Fruit fly (Drosophila melanogaster) whole organism, adult: ENCODE data around the gene CG12986.

ENCODE experiments used
- CG1620 ChIP-seq: fragments of 200-800 bp; sonication (Bioruptor generic); optimal IDR thresholded peaks from 2 replicates; lab custom pipeline; 2016; ENCODE audit warnings: missing biosample characterization, missing genetic modification characterization
- CG33017 ChIP-seq: fragments of 200-800 bp; sonication (Bioruptor generic); optimal IDR thresholded peaks from 2 replicates; lab custom pipeline; 2018; ENCODE audit warnings: missing biosample characterization, mild to moderate bottlenecking, missing genetic modification characterization, moderate library complexity
- CG5204 ChIP-seq: fragments of 200-800 bp; sonication (Bioruptor generic); optimal IDR thresholded peaks from 2 replicates; lab custom pipeline; 2016; ENCODE audit warnings: missing biosample characterization, missing genetic modification characterization
- CG7045 ChIP-seq: fragments of 200-800 bp; sonication (Bioruptor generic); optimal IDR thresholded peaks from 2 replicates; lab custom pipeline; 2017; ENCODE audit warnings: missing biosample characterization, mild to moderate bottlenecking, missing genetic modification characterization
- CG7101 ChIP-seq: fragments of 200-800 bp; sonication (Bioruptor generic); optimal IDR thresholded peaks from 2 replicates; lab custom pipeline; 2018; ENCODE audit warnings: missing biosample characterization, mild to moderate bottlenecking, missing genetic modification characterization, moderate library complexity
- Hr96 ChIP-seq: fragments of 200-800 bp; sonication (Bioruptor generic); optimal IDR thresholded peaks from 2 replicates; lab custom pipeline; 2016; ENCODE audit warnings: missing biosample characterization, missing genetic modification characterization
- Mnt ChIP-seq: fragments of 200-800 bp; sonication (Bioruptor generic); optimal IDR thresholded peaks from 2 replicates; lab custom pipeline; 2016; ENCODE audit warnings: missing biosample characterization, mild to moderate bottlenecking, missing genetic modification characterization
- cic ChIP-seq: fragments of 200-800 bp; sonication (Bioruptor generic); optimal IDR thresholded peaks from 2 replicates; lab custom pipeline; 2017; ENCODE audit warnings: missing biosample characterization, mild to moderate bottlenecking, missing genetic modification characterization, moderate library complexity
- cnc ChIP-seq, 2 experiments: fragments of >200 bp; optimal IDR thresholded peaks; 2 replicates each; lab custom pipeline; 2017
- kay ChIP-seq: fragments of 200-800 bp; sonication (Bioruptor generic); peaks from one replicate; lab custom pipeline; 2016; ENCODE audit warnings: missing biosample characterization, missing genetic modification characterization, borderline replicate concordance
- ovo ChIP-seq: fragments of 200-800 bp; sonication (Bioruptor generic); optimal IDR thresholded peaks from 2 replicates; lab custom pipeline; 2016; ENCODE audit warnings: missing biosample characterization, missing genetic modification characterization
- tj ChIP-seq: fragments of 200-800 bp; sonication (Bioruptor generic); optimal IDR thresholded peaks from 3 replicates; lab custom pipeline; 2017; ENCODE audit warnings: missing biosample characterization, mild to moderate bottlenecking, missing genetic modification characterization, moderate library complexity

CG12986 gene

DNA sequence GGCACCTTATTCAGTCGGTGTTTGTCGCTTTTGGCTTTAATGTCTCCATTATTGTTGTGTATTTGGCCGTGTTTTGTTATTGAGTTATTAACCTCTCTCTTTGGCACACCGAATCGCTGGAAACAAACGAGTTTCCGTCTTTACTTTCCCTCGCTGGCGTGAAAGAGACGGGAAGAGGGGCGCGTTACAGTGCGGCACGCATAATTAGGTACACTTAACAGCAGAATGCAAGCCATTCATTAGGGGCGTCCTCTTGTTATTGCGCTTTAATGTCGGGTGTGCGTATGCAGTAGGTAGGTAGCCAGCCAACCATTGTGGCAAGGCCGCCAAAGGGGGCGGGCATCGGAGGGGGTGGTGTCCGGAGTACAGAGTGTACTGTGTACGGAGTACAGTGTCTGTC lies 44.9 kb downstream of the CG12986 start:
- TF ChIP-seq ovo (GFP tag; lab: Kevin White, UChicago) (no peak), kay (GFP tag; lab: Kevin White, UChicago) (no peak), cnc (optimal IDR thresholded peaks at IDR 0.05; lab: Kevin White, UChicago) (no peak), CG7101 (tag; lab: Kevin White, UChicago) (no peak), Hr96 (GFP tag; lab: Kevin White, UChicago) (no peak), CG33017 (tag; lab: Kevin White, UChicago) (no peak), CG7045 (GFP tag; lab: Kevin White, UChicago) (no peak), CG1620 (GFP tag; lab: Kevin White, UChicago) (no peak), cic (GFP tag; lab: Kevin White, UChicago) (no peak)

DNA sequence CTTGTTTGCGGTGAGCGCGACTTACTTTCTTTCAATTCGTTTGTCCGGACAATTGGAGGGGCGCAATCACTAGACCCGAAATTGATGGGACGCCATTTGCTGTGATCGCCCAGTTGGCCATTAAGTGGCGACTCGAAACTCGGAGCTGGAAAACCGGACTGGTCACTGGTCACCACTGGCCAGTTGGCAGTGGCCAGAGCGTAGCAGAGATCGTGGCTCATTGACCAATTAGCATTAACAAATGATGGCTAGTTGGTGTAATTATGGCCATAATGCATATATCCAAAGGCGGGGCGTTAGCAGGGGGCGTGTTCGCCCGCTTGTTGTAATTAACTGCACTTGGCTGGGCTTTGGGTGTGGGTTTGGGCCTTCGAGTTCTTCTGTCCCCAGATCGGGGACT lies 47.6 kb downstream of the CG12986 start:
- TF ChIP-seq Hr96 (GFP tag; lab: Kevin White, UChicago), result no peak
- no peak for TF ChIP-seq kay (GFP tag; lab: Kevin White, UChicago)

DNA sequence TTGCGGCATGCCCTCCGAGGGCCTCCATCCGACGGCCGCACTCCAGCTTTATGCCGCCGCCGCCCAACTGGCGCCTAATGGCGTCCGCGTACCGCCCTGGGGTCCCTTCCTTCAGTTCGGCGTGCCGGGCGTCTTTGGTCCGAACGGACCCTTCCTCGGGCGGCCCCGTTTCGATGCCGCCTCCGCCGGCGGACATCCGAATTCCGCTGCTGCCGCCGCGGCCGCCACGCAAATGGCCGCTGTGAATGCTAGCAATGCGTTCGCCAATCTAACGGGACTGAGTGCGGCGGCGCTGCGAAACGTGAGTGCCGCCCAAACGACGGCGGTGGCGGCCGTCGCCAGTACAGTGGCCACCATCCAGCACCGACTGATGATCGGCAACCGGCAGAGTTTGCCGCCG lies 50.3 kb downstream of the CG12986 start:
- TF ChIP-seq CG5204 (GFP tag; lab: Kevin White, UChicago) (no peak), CG7101 (tag; lab: Kevin White, UChicago) (no peak), cic (GFP tag; lab: Kevin White, UChicago) (no peak), tj (GFP tag; lab: Kevin White, UChicago) (no peak), kay (GFP tag; lab: Kevin White, UChicago) (no peak), Mnt (GFP tag; lab: Kevin White, UChicago) (no peak)
